Fruit fly (Drosophila melanogaster) whole organism, embryonic: ENCODE results near the gene MESK4.

Experiments used
- CrebB ChIP-seq: fragments of 200-800 bp; sonication (Bioruptor generic); optimal IDR thresholded peaks from 3 replicates; lab custom pipeline; 2018; ENCODE audit warnings: missing biosample characterization, mild to moderate bottlenecking, missing genetic modification characterization
- Fer3 ChIP-seq: fragments of 200-800 bp; sonication (Bioruptor generic); optimal IDR thresholded peaks from 2 replicates; lab custom pipeline; 2018; ENCODE audit warnings: missing biosample characterization, mild to moderate bottlenecking, missing genetic modification characterization, moderate library complexity
- insv ChIP-seq, 2 experiments: fragments of 200-800 bp; sonication (Bioruptor generic); optimal IDR thresholded peaks; 3 replicates each; lab custom pipeline; 2016 to 2018; ENCODE audit warnings: missing biosample characterization in 2 of 2, missing genetic modification characterization in 2 of 2
- maf-S ChIP-seq: fragments of 200-800 bp; sonication (Bioruptor generic); optimal IDR thresholded peaks from 2 replicates; lab custom pipeline; 2016; ENCODE audit warnings: missing biosample characterization, missing genetic modification characterization
- schlank ChIP-seq: fragments of 200-800 bp; sonication (Bioruptor generic); optimal IDR thresholded peaks from 2 replicates; lab custom pipeline; 2018; ENCODE audit warnings: missing biosample characterization, mild to moderate bottlenecking, missing genetic modification characterization

DNA sequence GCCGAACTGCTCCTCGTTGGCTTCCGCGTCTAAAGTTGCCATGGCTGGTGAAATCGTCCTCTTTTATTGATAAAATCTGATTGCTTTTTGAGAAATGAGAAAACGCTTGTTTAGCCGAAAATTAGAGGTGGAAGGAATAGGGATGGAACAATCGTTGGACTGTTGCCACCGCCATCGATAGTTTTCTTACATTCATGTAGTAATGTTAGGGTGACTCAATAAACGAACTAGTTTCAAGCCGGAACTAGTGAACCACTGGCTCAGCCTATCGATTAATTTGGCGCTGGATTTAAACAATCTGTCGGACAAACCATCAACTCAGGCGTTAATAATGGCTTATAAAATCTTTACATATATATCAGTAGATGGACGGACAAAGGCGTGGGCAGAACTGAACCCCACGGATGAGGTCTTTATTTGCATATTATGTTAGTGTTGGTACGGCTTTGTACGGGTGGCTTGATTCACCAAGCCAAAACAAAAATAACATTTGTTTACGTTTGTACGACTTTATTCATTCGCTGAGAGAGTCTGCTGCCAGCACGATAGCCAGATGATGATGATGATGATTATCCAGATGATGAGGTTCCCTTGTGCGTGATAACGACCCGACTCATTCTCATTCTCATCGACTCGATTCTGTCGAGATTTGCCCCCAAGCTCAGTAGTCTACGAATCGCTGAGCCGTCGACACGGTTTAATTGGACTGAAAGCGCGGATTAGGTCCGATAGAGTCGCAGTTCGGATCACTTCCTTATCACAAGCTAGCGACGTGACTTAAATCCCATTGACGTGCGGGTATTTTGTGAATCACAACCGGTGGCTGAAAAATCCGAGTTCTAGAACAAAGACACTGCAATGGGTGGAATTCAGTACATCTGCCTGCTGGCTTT lies 13.8 kb downstream of the MESK4 start, which contains the start of the genes Sf3a1 and Irc:
- peak; percentile 1 for TF ChIP-seq maf-S (GFP tag; lab: Kevin White, UChicago)
- no peak for TF ChIP-seq insv (GFP tag; optimal IDR thresholded peaks at IDR 0.05; lab: Kevin White, UChicago)
- no peak for TF ChIP-seq schlank
- no peak for TF ChIP-seq Fer3 (tag; lab: Kevin White, UChicago)
- no peak for TF ChIP-seq CrebB (tag; lab: Kevin White, UChicago)
